Fruit fly (Drosophila melanogaster): ENCODE results near the gene escl.

Gene escl

DNA sequence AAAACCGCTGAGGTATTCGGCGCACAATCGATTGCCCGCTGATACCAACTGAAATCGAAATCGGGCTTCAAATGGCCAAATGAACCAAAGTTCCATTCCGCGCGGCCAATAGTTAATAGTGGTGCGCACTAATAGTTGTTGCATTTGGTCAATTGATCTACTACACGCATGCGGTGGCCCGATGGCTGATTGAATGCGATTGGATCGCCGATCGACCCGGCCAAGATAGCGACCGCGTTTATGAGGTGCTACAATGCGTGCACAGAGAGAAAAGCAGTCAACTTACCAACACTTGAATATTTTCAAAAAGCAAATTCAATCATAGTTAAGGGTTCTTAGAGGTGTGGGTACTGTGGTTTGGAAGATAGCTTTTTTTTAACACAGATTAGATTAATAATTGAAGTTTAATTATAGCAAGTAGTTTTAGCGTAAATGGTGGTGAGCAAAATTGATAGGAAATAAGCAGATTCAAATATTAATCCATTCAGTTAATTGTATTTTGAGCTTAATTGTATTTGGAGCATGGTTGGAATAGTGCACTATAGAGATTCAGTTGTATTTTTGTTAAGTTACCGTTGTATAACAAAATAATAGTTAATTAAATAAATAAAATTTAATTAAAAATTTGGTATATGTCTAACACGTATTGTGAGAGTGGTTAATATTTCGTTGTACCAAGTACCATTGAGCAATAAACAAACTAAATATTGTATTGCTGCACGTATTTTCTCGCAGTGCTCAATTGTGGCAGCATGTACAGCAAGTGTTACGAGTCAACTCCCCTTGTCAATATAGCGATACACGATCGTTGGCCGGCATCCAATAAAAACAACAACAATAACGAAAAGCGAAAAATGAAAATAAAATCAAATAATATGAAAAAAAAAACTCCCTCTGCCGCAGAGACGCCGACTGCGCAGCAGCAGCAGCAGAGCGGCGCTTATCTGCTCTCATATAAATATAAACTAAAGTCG is 36.0 kb downstream of the escl start (continued):
- no peak for TF ChIP-seq run (tag; optimal IDR thresholded peaks at IDR 0.05)
- peak; percentile 20; the same call in 1 of the 3 replicates for TF ChIP-seq B-H1 (GFP tag; IDR thresholded peaks at IDR 0.05)
- TF ChIP-seq CG2875 (GFP tag; optimal IDR thresholded peaks at IDR 0.05) = no peak
- TF ChIP-seq CG43689 (GFP tag; IDR thresholded peaks at IDR 0.05) = 0 out of 2 replicates have a peak, but pooled peaks have one; percentile 25
- no peak for TF ChIP-seq CG18011 (GFP tag; optimal IDR thresholded peaks at IDR 0.05)
- no peak for TF ChIP-seq dan (GFP tag; IDR thresholded peaks at IDR 0.05)
- TF ChIP-seq Ravus (GFP tag; IDR thresholded peaks at IDR 0.05) = peak; percentile 37
- no peak for TF ChIP-seq Side (GFP tag; optimal IDR thresholded peaks at IDR 0.05)
- peak; percentile 27 for TF ChIP-seq CG1529 (GFP tag; optimal IDR thresholded peaks at IDR 0.05)
- TF ChIP-seq CG11398 (GFP tag; optimal IDR thresholded peaks at IDR 0.05) = peak; percentile 6
- TF ChIP-seq CG13296 (GFP tag; optimal IDR thresholded peaks at IDR 0.05) = peak; percentile 32
- TF ChIP-seq CG13123 (GFP tag; optimal IDR thresholded peaks at IDR 0.05) = peak; percentile 31
- TF ChIP-seq Elba2 (GFP tag; optimal IDR thresholded peaks at IDR 0.05) = no peak
- no peak for TF ChIP-seq ftz-f1 (GFP tag; optimal IDR thresholded peaks at IDR 0.05)
- peak; percentile 28 for TF ChIP-seq CG15073 (GFP tag; optimal IDR thresholded peaks at IDR 0.05)
- no peak for TF ChIP-seq sna (GFP tag; IDR thresholded peaks at IDR 0.05; ENCODE audit: partially characterized antibody)
- peak; percentile 48 for TF ChIP-seq dmrt99B (tag; optimal IDR thresholded peaks at IDR 0.05)
- TF ChIP-seq CG18599 (GFP tag; optimal IDR thresholded peaks at IDR 0.05) = peak; percentile 56
- no peak for TF ChIP-seq pros (GFP tag; optimal IDR thresholded peaks at IDR 0.05)
- peak; percentile 55 for TF ChIP-seq Rfx (GFP tag; IDR thresholded peaks at IDR 0.05)
- no peak for TF ChIP-seq nau (GFP tag; optimal IDR thresholded peaks at IDR 0.05)
- TF ChIP-seq CG1602 (GFP tag; optimal IDR thresholded peaks at IDR 0.05) = peak; percentile 68
- TF ChIP-seq Hr39 (optimal IDR thresholded peaks at IDR 0.05) = no peak
- TF ChIP-seq Ssrp (tag; optimal IDR thresholded peaks at IDR 0.05) = peak; percentile 65
- TF ChIP-seq ash1 (GFP tag; optimal IDR thresholded peaks at IDR 0.05) = no peak
- TF ChIP-seq CG2129 (GFP tag; IDR thresholded peaks at IDR 0.05; ENCODE audit: partially characterized antibody) = no peak
- TF ChIP-seq exex (tag; optimal IDR thresholded peaks at IDR 0.05) = peak; percentile 52
- peak; percentile 52 for TF ChIP-seq Nf-YC (tag; optimal IDR thresholded peaks at IDR 0.05)
- TF ChIP-seq aop (GFP tag; IDR thresholded peaks at IDR 0.05) = no peak
- peak; percentile 33 for TF ChIP-seq CG2120 (GFP tag; optimal IDR thresholded peaks at IDR 0.05)
- no peak for TF ChIP-seq prd (optimal IDR thresholded peaks at IDR 0.05)
- peak; percentile 71 for TF ChIP-seq prd (GFP tag; IDR thresholded peaks at IDR 0.05)
- TF ChIP-seq CG2889 (GFP tag; IDR thresholded peaks at IDR 0.05) = 0 out of 3 replicates have a peak, but pooled peaks have one; percentile 31
- TF ChIP-seq CG6765 (GFP tag; optimal IDR thresholded peaks at IDR 0.05) = peak; percentile 0
- TF ChIP-seq Kr (GFP tag; optimal IDR thresholded peaks at IDR 0.05) = no peak
- TF ChIP-seq p53 (GFP tag; optimal IDR thresholded peaks at IDR 0.05) = no peak
- no peak for TF ChIP-seq insv (GFP tag; optimal IDR thresholded peaks at IDR 0.05)
- TF ChIP-seq tgo (GFP tag; IDR thresholded peaks at IDR 0.05) = peak; percentile 55
- TF ChIP-seq Oaz (GFP tag; IDR thresholded peaks at IDR 0.05) = no peak
- no peak for TF ChIP-seq CG9215 (GFP tag; IDR thresholded peaks at IDR 0.05)
- TF ChIP-seq CG12769 (tag; optimal IDR thresholded peaks at IDR 0.05) = peak; percentile 22
- no peak for TF ChIP-seq CG17568 (GFP tag; optimal IDR thresholded peaks at IDR 0.05)
- peak; percentile 29 for TF ChIP-seq Mes4 (GFP tag; optimal IDR thresholded peaks at IDR 0.05)
- no peak for TF ChIP-seq CG31388 (GFP tag; optimal IDR thresholded peaks at IDR 0.05)
- peak; percentile 30 for TF ChIP-seq CG5245 (GFP tag; optimal IDR thresholded peaks at IDR 0.05)

All from whole organism, embryonic.